Worm (Caenorhabditis elegans) whole organism, L1 larva: Measurements from ENCODE around the gene cyp-33C11.

Source experiments
- Y116A8C.19 ChIP-seq: sonication (generic microtip); optimal IDR thresholded peaks from 2 replicates; lab custom pipeline; 2016; ENCODE audit warnings: missing compliant biosample characterization, missing genetic modification characterization, borderline replicate concordance
- alr-1 ChIP-seq: fragments of 200-800 bp; sonication (Bioruptor generic); optimal IDR thresholded peaks from 2 replicates; lab custom pipeline; 2018; ENCODE audit warnings: borderline replicate concordance, mild to moderate bottlenecking, missing genetic modification characterization, missing compliant biosample characterization
- blmp-1 ChIP-seq: fragments of 150-350 bp; optimal IDR thresholded peaks from 2 replicates; lab custom pipeline; 2014; ENCODE audit warnings: missing biosample characterization, missing genetic modification characterization
- fkh-4 ChIP-seq: sonication (generic microtip); optimal IDR thresholded peaks from 2 replicates; lab custom pipeline; 2016; ENCODE audit warnings: missing compliant biosample characterization, missing genetic modification characterization, borderline replicate concordance
- jun-1 ChIP-seq: fragments of 150-350 bp; optimal IDR thresholded peaks from 2 replicates; lab custom pipeline; 2014; ENCODE audit warnings: missing biosample characterization, missing genetic modification reagents, missing genetic modification characterization
- lin-39 ChIP-seq: fragments of 150-350 bp; optimal IDR thresholded peaks from 2 replicates; lab custom pipeline; 2014; ENCODE audit warnings: missing biosample characterization, missing genetic modification reagents, missing genetic modification characterization
- lir-3 ChIP-seq: sonication (generic microtip); optimal IDR thresholded peaks from 2 replicates; lab custom pipeline; 2016; ENCODE audit warnings: mild to moderate bottlenecking, missing genetic modification characterization, moderate library complexity, missing compliant biosample characterization; ENCODE audit not compliant: poor library complexity
- nhr-237 ChIP-seq: fragments of 150-350 bp; optimal IDR thresholded peaks from 2 replicates; lab custom pipeline; 2014; ENCODE audit warnings: missing biosample characterization, missing genetic modification characterization
- nhr-84 ChIP-seq: sonication (generic microtip); optimal IDR thresholded peaks from 2 replicates; lab custom pipeline; 2017; ENCODE audit warnings: missing biosample characterization, missing genetic modification characterization
- nhr-90 ChIP-seq: sonication (generic microtip); optimal IDR thresholded peaks from 2 replicates; lab custom pipeline; 2016; ENCODE audit warnings: mild to moderate bottlenecking, missing genetic modification characterization, missing compliant biosample characterization; ENCODE audit not compliant: poor library complexity
- rnt-1 ChIP-seq: sonication (generic microtip); optimal IDR thresholded peaks from 2 replicates; lab custom pipeline; 2016; ENCODE audit warnings: mild to moderate bottlenecking, missing genetic modification characterization, moderate library complexity, missing compliant biosample characterization
- snpc-4 ChIP-seq: fragments of 150-350 bp; optimal IDR thresholded peaks from 2 replicates; lab custom pipeline; 2014; ENCODE audit warnings: missing biosample characterization, missing genetic modification characterization
- swsn-7 ChIP-seq: sonication (generic microtip); optimal IDR thresholded peaks from 2 replicates; lab custom pipeline; 2016; ENCODE audit warnings: missing genetic modification characterization, missing compliant biosample characterization
- zip-4 ChIP-seq: fragments of 200-800 bp; sonication (Bioruptor generic); optimal IDR thresholded peaks from 2 replicates; lab custom pipeline; 2018; ENCODE audit warnings: mild to moderate bottlenecking, missing genetic modification characterization, moderate library complexity, missing compliant biosample characterization

DNA sequence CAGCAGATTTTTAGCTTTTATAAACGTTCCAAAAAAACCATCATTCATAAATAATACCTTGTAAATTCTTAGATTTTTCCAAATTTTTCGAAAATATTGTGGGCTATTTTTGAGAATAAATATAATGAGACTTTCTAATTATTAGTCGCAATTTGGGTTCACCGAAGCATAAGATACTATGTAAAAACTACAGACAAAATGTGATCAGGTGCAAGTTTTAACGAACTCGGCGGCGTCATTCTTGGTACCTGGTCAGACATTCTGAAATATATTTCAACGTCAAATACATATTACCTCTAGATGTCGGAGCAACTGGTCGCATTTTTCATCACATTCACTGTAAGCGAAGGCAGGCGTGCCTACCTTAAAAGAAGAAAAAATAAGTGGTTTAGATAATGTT, 30.8 kb downstream of the cyp-33C11 start, which contains the start of gene srx-23:
- TF ChIP-seq nhr-84 (no peak), Y116A8C.19 (tag; lab: Kevin White, UChicago) (no peak), swsn-7 (no peak), jun-1 (tag; lab: Kevin White, UChicago) (no peak), alr-1 (tag; lab: Kevin White, UChicago) (no peak), lin-39 (no peak), blmp-1 (tag; lab: Kevin White, UChicago) (no peak), nhr-237 (tag; lab: Kevin White, UChicago) (no peak), rnt-1 (no peak), zip-4 (GFP tag; lab: Kevin White, UChicago) (no peak), snpc-4 (tag; lab: Kevin White, UChicago) (no peak), lir-3 (tag; lab: Kevin White, UChicago) (no peak), fkh-4 (tag; lab: Kevin White, UChicago) (no peak), nhr-90 (no peak)
